Worm (Caenorhabditis elegans): ENCODE results near the gene vps-22.

ce11 chrIII:4967236-4967635 lies 4.9 kb upstream of the vps-22 start:
- no peak for TF ChIP-seq hmbx-1 (tag; optimal IDR thresholded peaks at IDR 0.05)
- TF ChIP-seq ama-1 (optimal IDR thresholded peaks at IDR 0.05) = no peak
- no peak for TF ChIP-seq flt-1 (GFP tag; IDR thresholded peaks at IDR 0.05)
